Worm (Caenorhabditis elegans): ENCODE measurements around the gene swan-1.

Gene swan-1

DNA sequence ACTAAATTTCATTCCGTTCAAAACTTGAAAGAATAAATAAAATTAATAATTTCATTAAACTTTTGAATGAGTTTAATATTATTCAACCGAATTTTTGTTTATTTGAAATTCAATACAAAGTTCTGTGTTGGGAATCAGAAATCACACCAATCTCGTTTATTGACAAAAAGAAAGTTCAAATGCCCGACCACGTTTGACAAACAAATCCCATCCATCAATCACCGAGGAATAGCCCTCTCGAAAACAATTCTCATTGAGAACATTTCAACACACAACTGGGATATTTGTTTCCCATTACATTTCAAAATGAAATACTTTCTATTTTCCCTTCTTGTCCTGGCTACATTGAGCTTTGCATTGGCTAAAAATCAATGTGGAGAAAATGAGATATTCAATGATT is 29.2 kb downstream of the swan-1 start, which contains the start of gene F53C11.9:
Gene F53C11.9 (plus strand): TSS at position 159 of the 400 bp plus-strand sequence.
- TF ChIP-seq unc-39 (tag; optimal IDR thresholded peaks at IDR 0.05) = no peak
- TF ChIP-seq unc-62 (GFP tag; optimal IDR thresholded peaks at IDR 0.05) = peak; percentile 34

ce11 chrV:13775529-13775928 is 31.5 kb downstream of the swan-1 start, which contains the start of gene F53C11.1:
F53C11.1 (plus strand) TSS chrV:13775796.
- TF ChIP-seq ham-2 (GFP tag; optimal IDR thresholded peaks at IDR 0.05) (no peak), unc-39 (tag; optimal IDR thresholded peaks at IDR 0.05) (no peak), ces-1 (GFP tag; optimal IDR thresholded peaks at IDR 0.05) (no peak), unc-62 (GFP tag; optimal IDR thresholded peaks at IDR 0.05) (no peak), bed-3 (GFP tag; optimal IDR thresholded peaks at IDR 0.05) (no peak), cnd-1 (tag; optimal IDR thresholded peaks at IDR 0.05) (no peak), pha-4 (tag; optimal IDR thresholded peaks at IDR 0.05) (no peak), M03D4.4 (tag; optimal IDR thresholded peaks at IDR 0.05) (no peak), sem-2 (GFP tag; optimal IDR thresholded peaks at IDR 0.05) (no peak), ztf-11 (tag; optimal IDR thresholded peaks at IDR 0.05) (no peak), elt-3 (tag; optimal IDR thresholded peaks at IDR 0.05) (no peak), mls-2 (tag; optimal IDR thresholded peaks at IDR 0.05) (no peak), ceh-83 (GFP tag; optimal IDR thresholded peaks at IDR 0.05) (no peak), tbx-8 (GFP tag; optimal IDR thresholded peaks at IDR 0.05) (no peak), elt-1 (tag; optimal IDR thresholded peaks at IDR 0.05; ENCODE audit: borderline replicate concordance, insufficient read depth) (no peak), blmp-1 (tag; optimal IDR thresholded peaks at IDR 0.05) (no peak), unc-120 (tag; optimal IDR thresholded peaks at IDR 0.05; ENCODE audit: poor library complexity, severe bottlenecking) (no peak), ceh-39 (tag; optimal IDR thresholded peaks at IDR 0.05) (no peak), zip-8 (tag; optimal IDR thresholded peaks at IDR 0.05) (no peak)

DNA sequence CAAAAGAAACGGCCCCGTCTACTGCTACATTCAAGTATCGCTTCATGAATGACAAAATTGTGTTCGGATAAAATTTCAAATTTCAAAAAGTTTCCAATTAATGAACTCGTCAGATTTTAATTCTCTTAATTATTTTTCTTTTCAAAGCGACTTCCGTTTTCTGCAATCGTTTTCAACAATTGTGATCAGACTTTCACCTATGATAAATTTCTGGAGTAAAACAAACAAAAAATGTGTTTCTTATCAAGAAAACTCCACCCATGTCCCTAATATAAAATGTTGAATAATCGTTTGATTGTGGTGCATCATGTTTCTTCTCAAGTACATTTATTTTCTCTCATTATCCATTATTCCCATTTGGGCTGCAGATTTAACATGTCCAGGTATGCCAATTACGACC is 35.8 kb downstream of the swan-1 start, which contains the start of gene F20G2.5:
Gene F20G2.5 (plus strand): TSS at position 301 of the 400 bp plus-strand sequence.
- TF ChIP-seq flh-1 (GFP tag; optimal IDR thresholded peaks at IDR 0.05) = no peak
- TF ChIP-seq hlh-1 (tag; optimal IDR thresholded peaks at IDR 0.05) = no peak
- no peak for TF ChIP-seq pha-4 (tag; optimal IDR thresholded peaks at IDR 0.05)
- TF ChIP-seq ceh-83 (GFP tag; optimal IDR thresholded peaks at IDR 0.05) = no peak
- TF ChIP-seq lin-32 (GFP tag; optimal IDR thresholded peaks at IDR 0.05) = no peak
- TF ChIP-seq tbx-8 (GFP tag; optimal IDR thresholded peaks at IDR 0.05) = no peak
- TF ChIP-seq zip-8 (tag; optimal IDR thresholded peaks at IDR 0.05) = no peak
- TF ChIP-seq nhr-2 (tag; optimal IDR thresholded peaks at IDR 0.05) = no peak
- no peak for TF ChIP-seq unc-39 (tag; optimal IDR thresholded peaks at IDR 0.05)
- no peak for TF ChIP-seq mab-5 (tag; optimal IDR thresholded peaks at IDR 0.05)
- TF ChIP-seq drap-1 (GFP tag; optimal IDR thresholded peaks at IDR 0.05) = no peak

DNA sequence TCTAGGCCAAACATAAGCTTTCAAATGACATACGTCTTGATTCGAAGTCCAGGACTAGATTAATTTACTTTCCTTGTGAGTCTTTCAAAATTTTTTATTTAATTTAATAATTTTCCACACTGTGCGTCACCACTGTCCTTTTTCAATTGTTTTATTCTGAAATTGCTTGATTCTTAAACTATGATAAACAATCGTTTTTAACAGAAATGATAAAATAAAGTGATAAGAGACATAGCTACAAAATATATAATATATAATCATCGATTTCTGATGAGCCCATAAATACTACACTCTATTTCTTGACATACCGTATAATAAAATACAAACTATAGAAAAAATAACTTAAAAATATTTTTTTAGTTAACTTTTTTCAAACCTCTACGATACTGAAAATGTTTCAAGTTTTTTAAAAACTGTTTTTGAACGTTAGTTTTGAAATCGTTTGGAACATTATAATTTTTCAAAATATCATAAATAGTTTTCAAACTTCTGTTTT is 38.0 kb downstream of the swan-1 start, which contains the start of gene nas-24:
Gene nas-24 (plus strand): TSS at position 446 of the 496 bp plus-strand sequence.
- no peak for TF ChIP-seq mls-2 (tag; optimal IDR thresholded peaks at IDR 0.05)
- TF ChIP-seq M03D4.4 (tag; optimal IDR thresholded peaks at IDR 0.05) = no peak
- no peak for TF ChIP-seq unc-120 (tag; optimal IDR thresholded peaks at IDR 0.05; ENCODE audit: poor library complexity, severe bottlenecking)
- no peak for TF ChIP-seq drap-1 (GFP tag; optimal IDR thresholded peaks at IDR 0.05)
- no peak for TF ChIP-seq unc-62 (GFP tag; optimal IDR thresholded peaks at IDR 0.05)
- TF ChIP-seq mab-5 (tag; optimal IDR thresholded peaks at IDR 0.05) = no peak
- no peak for TF ChIP-seq nhr-2 (tag; optimal IDR thresholded peaks at IDR 0.05)
- no peak for TF ChIP-seq nhr-76 (tag; optimal IDR thresholded peaks at IDR 0.05)
- TF ChIP-seq sem-2 (GFP tag; optimal IDR thresholded peaks at IDR 0.05) = no peak
- no peak for TF ChIP-seq lin-13 (tag; optimal IDR thresholded peaks at IDR 0.05)
- no peak for TF ChIP-seq cnd-1 (tag; optimal IDR thresholded peaks at IDR 0.05)
- no peak for TF ChIP-seq zip-8 (tag; optimal IDR thresholded peaks at IDR 0.05)
- no peak for TF ChIP-seq nhr-237 (tag; optimal IDR thresholded peaks at IDR 0.05)

- TF ChIP-seq mls-2 (tag; optimal IDR thresholded peaks at IDR 0.05) (no peak), nhr-28 (tag; optimal IDR thresholded peaks at IDR 0.05) (no peak), unc-62 (GFP tag; optimal IDR thresholded peaks at IDR 0.05) (no peak), lin-13 (tag; optimal IDR thresholded peaks at IDR 0.05) (no peak), bed-3 (GFP tag; optimal IDR thresholded peaks at IDR 0.05) (no peak), M03D4.4 (tag; optimal IDR thresholded peaks at IDR 0.05) (no peak), mab-5 (tag; optimal IDR thresholded peaks at IDR 0.05) (no peak), hlh-1 (tag; optimal IDR thresholded peaks at IDR 0.05) (no peak), nhr-76 (tag; optimal IDR thresholded peaks at IDR 0.05) (no peak), ceh-43 (GFP tag; optimal IDR thresholded peaks at IDR 0.05) (no peak), nhr-12 (tag; optimal IDR thresholded peaks at IDR 0.05) (no peak), elt-1 (tag; optimal IDR thresholded peaks at IDR 0.05; ENCODE audit: borderline replicate concordance, insufficient read depth) (no peak)
Observed at ce11 chrV:13768388-13768787, 38.6 kb downstream of the swan-1 start, which contains the start of gene F20G2.3. F20G2.3 (minus strand) TSS chrV:13768488.

All from whole organism, mixed stage, embryonic.